Fruit fly (Drosophila melanogaster) whole organism, prepupa: Measurements from ENCODE around the gene Pak.

Experiments used
- Blimp-1 ChIP-seq: fragments of 200-800 bp; sonication (Bioruptor generic); optimal IDR thresholded peaks from 3 replicates; lab custom pipeline; 2017; ENCODE audit warnings: missing biosample characterization, missing genetic modification characterization, mild to moderate bottlenecking, moderate library complexity, missing genetic modification reagents
- CG10631 ChIP-seq: fragments of 200-800 bp; sonication (Bioruptor generic); optimal IDR thresholded peaks from 2 replicates; lab custom pipeline; 2016; ENCODE audit warnings: missing biosample characterization, missing genetic modification characterization
- CG11294 ChIP-seq: fragments of 200-800 bp; sonication (Bioruptor generic); IDR thresholded peaks from 2 replicates; pipeline ENCODE4 v1.3.6; 2022; ENCODE audit warnings: missing biosample characterization, missing genetic modification characterization
- CG11762 ChIP-seq: fragments of 200-800 bp; sonication (Bioruptor generic); optimal IDR thresholded peaks from 3 replicates; lab custom pipeline; 2016; ENCODE audit warnings: missing biosample characterization, missing genetic modification characterization; ENCODE audit not compliant: insufficient read depth
- CG11902 ChIP-seq: fragments of 200-800 bp; sonication (Bioruptor generic); optimal IDR thresholded peaks from 3 replicates; lab custom pipeline; 2016; ENCODE audit warnings: missing biosample characterization, missing genetic modification characterization
- CG15336 ChIP-seq: fragments of 200-800 bp; sonication (Bioruptor generic); IDR thresholded peaks from 2 replicates; pipeline ENCODE4 v1.3.6; 2022; ENCODE audit warnings: missing biosample characterization, missing genetic modification characterization
- CG1621 ChIP-seq: fragments of 200-800 bp; sonication (Bioruptor generic); optimal IDR thresholded peaks from 3 replicates; lab custom pipeline; 2018; ENCODE audit warnings: missing biosample characterization, mild to moderate bottlenecking, missing genetic modification characterization
- CG16779 ChIP-seq: fragments of 200-800 bp; sonication (Bioruptor generic); optimal IDR thresholded peaks from 3 replicates; lab custom pipeline; 2017; ENCODE audit warnings: missing biosample characterization, mild to moderate bottlenecking, missing genetic modification characterization
- CG3032 ChIP-seq: fragments of 200-800 bp; optimal IDR thresholded peaks from 2 replicates; lab custom pipeline; 2019; ENCODE audit warnings: missing biosample characterization, mild to moderate bottlenecking, missing genetic modification characterization, moderate library complexity
- CG31627 ChIP-seq: fragments of 200-800 bp; sonication (Bioruptor generic); optimal IDR thresholded peaks from 3 replicates; lab custom pipeline; 2016; ENCODE audit warnings: missing biosample characterization, missing genetic modification characterization
- CG32006 ChIP-seq: fragments of 200-800 bp; sonication (Bioruptor generic); optimal IDR thresholded peaks from 3 replicates; lab custom pipeline; 2017; ENCODE audit warnings: missing biosample characterization, mild to moderate bottlenecking, missing genetic modification characterization
- CG6276 ChIP-seq: fragments of 200-800 bp; sonication (Bioruptor generic); optimal IDR thresholded peaks from 2 replicates; lab custom pipeline; 2017; ENCODE audit warnings: missing biosample characterization, mild to moderate bottlenecking, missing genetic modification characterization
- CG6792 ChIP-seq: fragments of 200-800 bp; sonication (Bioruptor generic); optimal IDR thresholded peaks from 3 replicates; lab custom pipeline; 2016; ENCODE audit warnings: missing biosample characterization, missing genetic modification characterization
- CG6808 ChIP-seq: fragments of 200-800 bp; sonication (Bioruptor generic); optimal IDR thresholded peaks from 3 replicates; lab custom pipeline; 2017; ENCODE audit warnings: missing biosample characterization, missing genetic modification characterization, mild to moderate bottlenecking, moderate library complexity, missing genetic modification reagents
- CG6854 ChIP-seq: fragments of 200-800 bp; sonication (Bioruptor generic); optimal IDR thresholded peaks from 2 replicates; lab custom pipeline; 2017; ENCODE audit warnings: missing biosample characterization, mild to moderate bottlenecking, missing genetic modification characterization
- CG7368 ChIP-seq: fragments of 200-800 bp; sonication (Bioruptor generic); optimal IDR thresholded peaks from 3 replicates; lab custom pipeline; 2016; ENCODE audit warnings: missing biosample characterization, missing genetic modification characterization
- CG8119 ChIP-seq: fragments of 200-800 bp; sonication (Bioruptor generic); IDR thresholded peaks from 3 replicates; pipeline ENCODE4 v1.3.6; 2022; ENCODE audit warnings: missing biosample characterization, missing genetic modification characterization
- CG8319 ChIP-seq: fragments of 200-800 bp; sonication (Bioruptor generic); optimal IDR thresholded peaks from 3 replicates; lab custom pipeline; 2016; ENCODE audit warnings: missing biosample characterization, missing genetic modification characterization
- Eip78C ChIP-seq: fragments of 200-800 bp; sonication (Bioruptor generic); peaks from one replicate; lab custom pipeline; 2016; ENCODE audit warnings: missing biosample characterization, missing genetic modification characterization
- Ets21C ChIP-seq: fragments of 200-800 bp; sonication (Bioruptor generic); optimal IDR thresholded peaks from 3 replicates; lab custom pipeline; 2016; ENCODE audit warnings: missing biosample characterization, missing genetic modification characterization
- Ets96B ChIP-seq: fragments of 200-800 bp; optimal IDR thresholded peaks from 2 replicates; lab custom pipeline; 2019; ENCODE audit warnings: missing biosample characterization, mild to moderate bottlenecking, missing genetic modification characterization, moderate library complexity
- Gug ChIP-seq: fragments of 200-800 bp; sonication (Bioruptor generic); IDR thresholded peaks from 2 replicates; pipeline ENCODE4 v1.3.6; 2022; ENCODE audit warnings: missing biosample characterization, missing genetic modification characterization
- Hr38 ChIP-seq: sonication (Bioruptor generic); optimal IDR thresholded peaks from 2 replicates; lab custom pipeline; 2016; ENCODE audit warnings: missing biosample characterization, missing genetic modification characterization
- Lpt ChIP-seq: fragments of 200-800 bp; sonication (Bioruptor generic); optimal IDR thresholded peaks from 3 replicates; lab custom pipeline; 2016; ENCODE audit warnings: missing biosample characterization, missing genetic modification characterization
- Met ChIP-seq: fragments of 200-800 bp; sonication (Bioruptor generic); optimal IDR thresholded peaks from 3 replicates; lab custom pipeline; 2016; ENCODE audit warnings: missing biosample characterization, missing genetic modification characterization
- OdsH ChIP-seq: fragments of 200-800 bp; sonication (Bioruptor generic); optimal IDR thresholded peaks from 3 replicates; lab custom pipeline; 2016; ENCODE audit warnings: missing biosample characterization, missing genetic modification characterization
- Sox102F ChIP-seq: fragments of 200-800 bp; sonication (Bioruptor generic); optimal IDR thresholded peaks from 2 replicates; lab custom pipeline; 2016; ENCODE audit warnings: missing biosample characterization, mild to moderate bottlenecking, missing genetic modification characterization
- Sox14 ChIP-seq: fragments of 200-800 bp; sonication (Bioruptor generic); optimal IDR thresholded peaks from 3 replicates; lab custom pipeline; 2016; ENCODE audit warnings: missing biosample characterization, missing genetic modification characterization
- acj6 ChIP-seq: fragments of 200-800 bp; sonication (Bioruptor generic); optimal IDR thresholded peaks from 3 replicates; lab custom pipeline; 2016; ENCODE audit warnings: missing biosample characterization, missing genetic modification characterization
- cyc ChIP-seq: fragments of 200-800 bp; sonication (Bioruptor generic); optimal IDR thresholded peaks from 3 replicates; lab custom pipeline; 2016; ENCODE audit warnings: missing biosample characterization, missing genetic modification characterization
- dac ChIP-seq: fragments of 200-800 bp; sonication (Bioruptor generic); optimal IDR thresholded peaks from 2 replicates; lab custom pipeline; 2017; ENCODE audit warnings: missing biosample characterization, mild to moderate bottlenecking, missing genetic modification characterization
- dsx ChIP-seq: fragments of 200-800 bp; optimal IDR thresholded peaks from 3 replicates; lab custom pipeline; 2019; ENCODE audit warnings: missing biosample characterization, mild to moderate bottlenecking, missing genetic modification characterization, moderate library complexity; ENCODE audit not compliant: poor library complexity, severe bottlenecking
- eg ChIP-seq: fragments of 200-800 bp; sonication (Bioruptor generic); IDR thresholded peaks from 3 replicates; pipeline ENCODE4 v1.3.6; 2022; ENCODE audit warnings: missing biosample characterization, missing genetic modification characterization
- fd59A ChIP-seq: fragments of 200-800 bp; sonication (Bioruptor generic); optimal IDR thresholded peaks from 2 replicates; lab custom pipeline; 2017; ENCODE audit warnings: missing biosample characterization, mild to moderate bottlenecking, missing genetic modification characterization, missing genetic modification reagents
- fd85E ChIP-seq: fragments of 200-800 bp; sonication (Bioruptor generic); optimal IDR thresholded peaks from 3 replicates; lab custom pipeline; 2016; ENCODE audit warnings: missing biosample characterization, missing genetic modification characterization
- fkh ChIP-seq: fragments of 200-800 bp; sonication (Bioruptor generic); optimal IDR thresholded peaks from 3 replicates; lab custom pipeline; 2017; ENCODE audit warnings: missing biosample characterization, mild to moderate bottlenecking, missing genetic modification characterization, moderate library complexity
- lz ChIP-seq: fragments of 200-800 bp; sonication (Bioruptor generic); optimal IDR thresholded peaks from 3 replicates; lab custom pipeline; 2016; ENCODE audit warnings: missing biosample characterization, missing genetic modification characterization
- net ChIP-seq: fragments of 200-800 bp; sonication (Bioruptor generic); optimal IDR thresholded peaks from 3 replicates; lab custom pipeline; 2016; ENCODE audit warnings: missing biosample characterization, missing genetic modification characterization
- pdm3 ChIP-seq: fragments of 200-800 bp; sonication (Bioruptor generic); optimal IDR thresholded peaks from 3 replicates; lab custom pipeline; 2016; ENCODE audit warnings: missing biosample characterization, missing genetic modification characterization
- spab ChIP-seq: fragments of 200-800 bp; sonication (Bioruptor generic); optimal IDR thresholded peaks from 2 replicates; lab custom pipeline; 2017; ENCODE audit warnings: missing biosample characterization, mild to moderate bottlenecking, missing genetic modification characterization, missing genetic modification reagents
- ss ChIP-seq, 2 experiments: fragments of 200-800 bp; sonication (Bioruptor generic); optimal IDR thresholded peaks; 2 replicates in 1 of 2; 3 replicates in 1 of 2; lab custom pipeline; 2017 to 2018; ENCODE audit warnings: mild to moderate bottlenecking in 2 of 2, missing biosample characterization in 2 of 2, missing genetic modification characterization in 2 of 2, moderate library complexity in 1 of 2
- topi ChIP-seq: fragments of 200-800 bp; sonication (Bioruptor generic); optimal IDR thresholded peaks from 3 replicates; lab custom pipeline; 2016; ENCODE audit warnings: missing biosample characterization, missing genetic modification characterization
- vri ChIP-seq: fragments of 200-800 bp; sonication (Bioruptor generic); optimal IDR thresholded peaks from 3 replicates; lab custom pipeline; 2016; ENCODE audit warnings: missing biosample characterization, mild to moderate bottlenecking, missing genetic modification characterization

The Pak gene

DNA sequence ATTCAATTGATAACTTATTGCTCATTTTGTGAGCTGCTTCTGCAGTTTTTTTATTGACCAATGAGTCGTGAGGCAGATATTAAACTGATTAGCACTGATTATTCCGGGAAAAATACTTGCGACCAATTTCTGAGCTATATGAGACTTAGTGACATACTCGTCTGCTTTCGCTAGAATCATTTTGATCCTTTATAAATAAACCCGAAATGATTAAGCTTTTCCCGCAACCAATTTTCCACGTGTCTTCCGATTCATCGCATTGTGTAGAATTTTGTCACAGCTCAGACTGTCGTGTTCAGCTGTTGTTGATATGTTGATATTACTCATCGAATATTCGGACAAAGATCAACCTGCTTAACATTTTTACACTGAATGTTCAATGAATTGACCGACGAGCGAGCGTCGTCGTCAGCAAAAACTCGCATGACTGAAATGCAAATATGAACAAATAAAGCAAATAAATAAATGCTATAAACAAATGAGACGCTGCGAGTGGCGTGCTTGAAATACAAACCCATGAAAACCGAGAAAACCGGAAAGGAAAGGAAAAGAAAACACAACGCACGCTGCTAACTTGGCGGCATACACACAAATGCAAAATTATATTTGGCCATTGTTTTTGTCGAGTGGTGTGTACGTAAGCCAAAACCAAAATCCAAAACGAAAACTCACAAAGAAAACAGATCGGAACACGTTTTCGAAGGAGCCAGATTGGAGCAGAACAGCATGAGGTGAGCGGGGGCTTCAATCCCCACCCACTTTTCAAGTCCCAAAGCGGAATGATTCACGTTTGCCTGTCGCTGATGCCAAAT is 50.2 kb downstream of the Pak start:
- TF ChIP-seq CG31627 (no peak), CG10631 (GFP tag; lab: Kevin White, UChicago) (no peak), CG15336 (GFP tag; lab: Robert Waterston, UW) (no peak), Hr38 (no peak), Sox14 (GFP tag; lab: Kevin White, UChicago) (peak; percentile 26), Ets96B (tag; lab: Kevin White, UChicago) (no peak), topi (GFP tag; lab: Kevin White, UChicago) (no peak), CG11294 (GFP tag; lab: Robert Waterston, UW) (no peak), acj6 (GFP tag; lab: Kevin White, UChicago) (no peak), CG3032 (tag; lab: Kevin White, UChicago) (no peak), CG32006 (GFP tag; lab: Kevin White, UChicago) (no peak), vri (peak; percentile 5), cyc (GFP tag; lab: Kevin White, UChicago) (no peak), pdm3 (GFP tag; lab: Kevin White, UChicago) (no peak), Sox102F (GFP tag; lab: Kevin White, UChicago) (no peak), CG8119 (GFP tag; lab: Robert Waterston, UW) (no peak), dsx (GFP tag; lab: Kevin White, UChicago) (no peak), fd85E (GFP tag; lab: Kevin White, UChicago) (no peak), CG1621 (no peak), Gug (GFP tag; lab: Robert Waterston, UW) (no peak), Eip78C (GFP tag; lab: Kevin White, UChicago) (no peak), CG7368 (GFP tag; lab: Kevin White, UChicago) (no peak), net (GFP tag; lab: Kevin White, UChicago) (no peak), fkh (GFP tag; lab: Kevin White, UChicago) (peak; percentile 78), CG11902 (GFP tag; lab: Kevin White, UChicago) (no peak), ss (GFP tag; optimal IDR thresholded peaks at IDR 0.05; lab: Kevin White, UChicago) (peak in 1 of 2 experiments; percentile 7), CG8319 (no peak), Met (GFP tag; lab: Kevin White, UChicago) (no peak), Blimp-1 (no peak), Lpt (GFP tag; lab: Kevin White, UChicago) (no peak), CG16779 (tag; lab: Kevin White, UChicago) (no peak), CG6792 (GFP tag; lab: Kevin White, UChicago) (no peak), spab (GFP tag; lab: Kevin White, UChicago) (no peak), CG6276 (no peak), CG11762 (GFP tag; lab: Kevin White, UChicago) (no peak), Ets21C (GFP tag; lab: Kevin White, UChicago) (no peak), dac (GFP tag; lab: Kevin White, UChicago) (no peak), CG6808 (GFP tag; lab: Kevin White, UChicago) (no peak), eg (no peak), lz (GFP tag; lab: Kevin White, UChicago) (no peak), fd59A (GFP tag; lab: Kevin White, UChicago) (no peak), OdsH (GFP tag; lab: Kevin White, UChicago) (no peak), CG6854 (GFP tag; lab: Kevin White, UChicago) (peak; percentile 76)
